Fruit fly (Drosophila melanogaster): Measurements from ENCODE around the gene CG14455.

CG14455 gene

DNA sequence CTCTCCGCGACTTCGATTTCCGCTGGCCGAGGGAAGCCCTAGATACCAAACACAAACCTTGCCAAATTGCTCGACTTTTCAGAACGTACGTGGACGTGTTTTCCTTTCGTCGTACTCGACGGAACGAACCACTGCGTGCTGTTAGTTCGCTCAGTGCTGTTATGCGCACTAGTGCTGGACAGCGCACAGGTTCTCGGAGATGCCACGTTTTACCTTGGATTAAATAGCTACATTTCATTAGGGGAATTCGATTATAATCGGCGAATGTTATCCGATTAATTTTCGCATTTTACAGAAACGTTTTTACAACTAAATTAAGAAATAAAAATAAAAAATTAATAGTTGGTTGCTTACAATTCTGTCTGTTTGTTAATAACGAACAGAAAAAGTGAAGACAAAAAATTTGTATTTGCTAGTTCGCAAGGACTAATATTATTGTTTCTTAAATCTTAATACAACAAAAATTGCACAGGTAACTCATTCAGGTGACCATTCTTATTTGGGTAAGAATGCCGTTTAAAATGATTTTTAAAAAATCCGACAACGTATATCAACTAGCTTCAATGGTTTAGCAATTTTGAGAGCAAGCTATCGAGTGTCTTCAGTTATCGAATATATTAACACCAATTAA, 30.4 kb upstream of the CG14455 start, which contains the start of the genes ArfGAP3 and CG32452 (continued):
- TF ChIP-seq CG34422 (GFP tag; IDR thresholded peaks at IDR 0.05) (peak; percentile 47; the same call in 2 of the 3 replicates), sisA (GFP tag; IDR thresholded peaks at IDR 0.05) (peak; percentile 64), tio (GFP tag; optimal IDR thresholded peaks at IDR 0.05) (no peak), CG1024 (GFP tag; IDR thresholded peaks at IDR 0.05) (0 out of 2 replicates have a peak, but pooled peaks have one; percentile 28), H15 (GFP tag; IDR thresholded peaks at IDR 0.05) (peak; percentile 62; the same call in 1 of the 3 replicates), CG10462 (GFP tag; optimal IDR thresholded peaks at IDR 0.05) (peak; percentile 61), nerfin-2 (GFP tag; IDR thresholded peaks at IDR 0.05; ENCODE audit: partially characterized antibody) (no peak), Dek (tag; optimal IDR thresholded peaks at IDR 0.05) (peak; percentile 61), CG2120 (GFP tag; optimal IDR thresholded peaks at IDR 0.05) (peak; percentile 82), bcd (GFP tag; optimal IDR thresholded peaks at IDR 0.05) (peak; percentile 67), CG30431 (GFP tag; optimal IDR thresholded peaks at IDR 0.05) (peak; percentile 47), CG31388 (GFP tag; optimal IDR thresholded peaks at IDR 0.05) (peak; percentile 37), pros (GFP tag; optimal IDR thresholded peaks at IDR 0.05) (no peak), luna (GFP tag; optimal IDR thresholded peaks at IDR 0.05) (peak; percentile 50), bowl (GFP tag; IDR thresholded peaks at IDR 0.05) (no peak), CG8944 (GFP tag; optimal IDR thresholded peaks at IDR 0.05) (peak; percentile 24), CG17186 (GFP tag; optimal IDR thresholded peaks at IDR 0.05) (peak; percentile 100), CG12104 (GFP tag; optimal IDR thresholded peaks at IDR 0.05) (peak; percentile 73), CG6175 (GFP tag; IDR thresholded peaks at IDR 0.05) (peak; percentile 34; the same call in 1 of the 3 replicates), CG33213 (GFP tag; optimal IDR thresholded peaks at IDR 0.05) (peak; percentile 47), D19A (tag; optimal IDR thresholded peaks at IDR 0.05) (peak; percentile 66), zfh1 (GFP tag; IDR thresholded peaks at IDR 0.05) (peak; percentile 77; the same call in 2 of the 3 replicates), croc (GFP tag; conservative IDR thresholded peaks at IDR 0.05) (peak; percentile 26; the same call in 1 of the 3 replicates), CG7839 (tag; optimal IDR thresholded peaks at IDR 0.05) (peak; percentile 72), dati (GFP tag; IDR thresholded peaks at IDR 0.05) (no peak), hbn (GFP tag; IDR thresholded peaks at IDR 0.05; ENCODE audit: partially characterized antibody) (peak; percentile 67), dmrt99B (tag; optimal IDR thresholded peaks at IDR 0.05) (peak; percentile 69), trem (tag; optimal IDR thresholded peaks at IDR 0.05) (peak; percentile 76), dan (GFP tag; IDR thresholded peaks at IDR 0.05) (no peak), HLHmδ (GFP tag; optimal IDR thresholded peaks at IDR 0.05) (peak; percentile 56), CG8924 (tag; optimal IDR thresholded peaks at IDR 0.05) (peak; percentile 82), Dll (GFP tag; IDR thresholded peaks at IDR 0.05; ENCODE audit: partially characterized antibody) (peak; percentile 86), CG33557 (GFP tag; optimal IDR thresholded peaks at IDR 0.05) (peak; percentile 61), tna (GFP tag; IDR thresholded peaks at IDR 0.05; ENCODE audit: partially characterized antibody) (no peak), Ets65A (GFP tag) (peak; percentile 96), CG12071 (GFP tag; optimal IDR thresholded peaks at IDR 0.05) (no peak), cato (GFP tag; optimal IDR thresholded peaks at IDR 0.05; ENCODE audit: borderline replicate concordance) (peak; percentile 76), z (GFP tag; IDR thresholded peaks at IDR 0.05) (no peak), amos (GFP tag; IDR thresholded peaks at IDR 0.05; ENCODE audit: partially characterized antibody) (peak; percentile 72), CG12299 (tag; optimal IDR thresholded peaks at IDR 0.05) (peak; percentile 38), Adf1 (GFP tag; IDR thresholded peaks at IDR 0.05) (peak; percentile 31; the same call in 1 of the 2 replicates), Neu2 (GFP tag; optimal IDR thresholded peaks at IDR 0.05; ENCODE audit: borderline replicate concordance) (no peak), slp2 (GFP tag; optimal IDR thresholded peaks at IDR 0.05) (peak; percentile 42), vvl (GFP tag; IDR thresholded peaks at IDR 0.05) (peak; percentile 77), NK7.1 (GFP tag; optimal IDR thresholded peaks at IDR 0.05) (no peak), CG15073 (GFP tag; optimal IDR thresholded peaks at IDR 0.05) (no peak), CG14710 (tag; optimal IDR thresholded peaks at IDR 0.05) (peak; percentile 84), ase (GFP tag; IDR thresholded peaks at IDR 0.05) (peak; percentile 65), HLH3B (GFP tag; IDR thresholded peaks at IDR 0.05) (peak; percentile 76)
